Worm (Caenorhabditis elegans): ENCODE data around the gene dsh-2.
A peak's percentile ranks its signal among the peaks of the same experiment; 100 is the strongest.

dsh-2 gene

ce11 chrII:5055129-5055666 lies 25.8 kb downstream of the dsh-2 start, which contains the start of the genes ify-1 and rpl-22:
TSS of gene ify-1 (minus strand) at chrII:5055179.
TSS of gene rpl-22 (plus strand) at chrII:5055616.
- TF ChIP-seq ets-4 (GFP tag; optimal IDR thresholded peaks at IDR 0.05), result no peak
- peak; percentile 71 for TF ChIP-seq hmg-1.2 (GFP tag; IDR thresholded peaks at IDR 0.05)
- TF ChIP-seq lsl-1 (GFP tag; optimal IDR thresholded peaks at IDR 0.05), result peak; percentile 95
- no peak for TF ChIP-seq cebp-2 (GFP tag; IDR thresholded peaks at IDR 0.05)
- peak; percentile 89 for TF ChIP-seq rcor-1 (GFP tag; IDR thresholded peaks at IDR 0.05)
- peak; percentile 26 for TF ChIP-seq ztf-26 (tag; optimal IDR thresholded peaks at IDR 0.05)
- TF ChIP-seq nfya-1 (tag; optimal IDR thresholded peaks at IDR 0.05; ENCODE audit: borderline replicate concordance, insufficient read depth), result no peak
- peak; percentile 39; the same call in 1 of the 2 replicates for TF ChIP-seq lir-1 (GFP tag; conservative IDR thresholded peaks at IDR 0.05)
- no peak for TF ChIP-seq B0035.1 (tag; optimal IDR thresholded peaks at IDR 0.05)
- TF ChIP-seq aptf-2 (GFP tag; conservative IDR thresholded peaks at IDR 0.05), result no peak
- TF ChIP-seq Y79H2A.3 (GFP tag; conservative IDR thresholded peaks at IDR 0.05), result no peak
- peak; percentile 66; the same call in 1 of the 2 replicates for TF ChIP-seq K11D2.4 (GFP tag; IDR thresholded peaks at IDR 0.05)
- no peak for TF ChIP-seq F57A8.1 (GFP tag; optimal IDR thresholded peaks at IDR 0.05)
- no peak for TF ChIP-seq ccch-3 (GFP tag; optimal IDR thresholded peaks at IDR 0.05)
- peak; percentile 75 for TF ChIP-seq ekl-4 (GFP tag; IDR thresholded peaks at IDR 0.05)
- no peak for TF ChIP-seq lsy-27 (tag; optimal IDR thresholded peaks at IDR 0.05; ENCODE audit: borderline replicate concordance, insufficient read depth)
- TF ChIP-seq cebp-1 (GFP tag; IDR thresholded peaks at IDR 0.05), result no peak
- peak; percentile 76 for TF ChIP-seq cebp-1 (tag; optimal IDR thresholded peaks at IDR 0.05)
- no peak for TF ChIP-seq let-526 (GFP tag; IDR thresholded peaks at IDR 0.05)
- TF ChIP-seq Y67H2A.10 (GFP tag; conservative IDR thresholded peaks at IDR 0.05), result no peak
- peak; percentile 37 for TF ChIP-seq mxl-1 (tag; optimal IDR thresholded peaks at IDR 0.05)
- TF ChIP-seq let-607 (tag; optimal IDR thresholded peaks at IDR 0.05), result peak; percentile 27 to 76
- TF ChIP-seq madf-6 (GFP tag; IDR thresholded peaks at IDR 0.05), result peak; percentile 94
- TF ChIP-seq B0336.3 (GFP tag; IDR thresholded peaks at IDR 0.05), result peak; percentile 68; the same call in 1 of the 2 replicates
- no peak for TF ChIP-seq sdz-38 (tag; optimal IDR thresholded peaks at IDR 0.05)
- no peak for TF ChIP-seq lag-1 (GFP tag; IDR thresholded peaks at IDR 0.05)
- TF ChIP-seq fkh-3 (tag; optimal IDR thresholded peaks at IDR 0.05), result no peak
- TF ChIP-seq pbrm-1 (GFP tag; IDR thresholded peaks at IDR 0.05), result peak; percentile 89
- peak; percentile 80 for TF ChIP-seq efl-1 (GFP tag; optimal IDR thresholded peaks at IDR 0.05)
- TF ChIP-seq gei-17 (GFP tag; optimal IDR thresholded peaks at IDR 0.05), result no peak
- TF ChIP-seq nhr-90 (tag; optimal IDR thresholded peaks at IDR 0.05), result no peak
- TF ChIP-seq hmg-20 (GFP tag; IDR thresholded peaks at IDR 0.05), result peak; percentile 48; the same call in 1 of the 2 replicates
- TF ChIP-seq tbx-9 (tag; optimal IDR thresholded peaks at IDR 0.05; ENCODE audit: borderline replicate concordance), result no peak
- no peak for TF ChIP-seq hlh-12 (tag; optimal IDR thresholded peaks at IDR 0.05)
- 0 out of 2 replicates have a peak, but pooled peaks have one; percentile 54 for TF ChIP-seq Y95B8A.8 (GFP tag; IDR thresholded peaks at IDR 0.05)
- TF ChIP-seq hrde-1 (tag; optimal IDR thresholded peaks at IDR 0.05; ENCODE audit: borderline replicate concordance), result peak; percentile 45
- TF ChIP-seq F33H1.4 (GFP tag; IDR thresholded peaks at IDR 0.05), result peak; percentile 96
- no peak for TF ChIP-seq ceh-79 (tag; optimal IDR thresholded peaks at IDR 0.05)
- peak; percentile 52 for TF ChIP-seq xnd-1 (tag; optimal IDR thresholded peaks at IDR 0.05)
- TF ChIP-seq B0019.2 (GFP tag; conservative IDR thresholded peaks at IDR 0.05), result 0 out of 2 replicates have a peak, but pooled peaks have one; percentile 38
- peak; percentile 82 for TF ChIP-seq dpl-1 (GFP tag; optimal IDR thresholded peaks at IDR 0.05)
- TF ChIP-seq madf-10 (tag; optimal IDR thresholded peaks at IDR 0.05), result peak; percentile 56
- TF ChIP-seq ceh-27 (GFP tag; optimal IDR thresholded peaks at IDR 0.05), result peak; percentile 92
- no peak for TF ChIP-seq Y53F4B.3 (GFP tag; IDR thresholded peaks at IDR 0.05)
- TF ChIP-seq tlf-1 (GFP tag; optimal IDR thresholded peaks at IDR 0.05), result peak; percentile 85
- TF ChIP-seq lin-26 (GFP tag; IDR thresholded peaks at IDR 0.05), result no peak; the same call in 1 of the 2 replicates
- TF ChIP-seq D2030.7 (GFP tag; IDR thresholded peaks at IDR 0.05), result peak; percentile 83
- TF ChIP-seq somi-1 (GFP tag; optimal IDR thresholded peaks at IDR 0.05), result no peak
